Worm (Caenorhabditis elegans) whole organism, L1 larva: ENCODE data around the gene emb-5.

Source experiments
- C34B4.2 ChIP-seq: sonication (generic microtip); optimal IDR thresholded peaks from 2 replicates; lab custom pipeline; 2017; ENCODE audit warnings: mild to moderate bottlenecking, missing genetic modification characterization, missing compliant biosample characterization
- F16B12.6 ChIP-seq: fragments of 150-350 bp; optimal IDR thresholded peaks from 2 replicates; lab custom pipeline; 2014; ENCODE audit warnings: missing biosample characterization, missing genetic modification characterization
- Y116A8C.19 ChIP-seq: sonication (generic microtip); optimal IDR thresholded peaks from 2 replicates; lab custom pipeline; 2016; ENCODE audit warnings: missing compliant biosample characterization, missing genetic modification characterization, borderline replicate concordance
- alr-1 ChIP-seq: fragments of 200-800 bp; sonication (Bioruptor generic); optimal IDR thresholded peaks from 2 replicates; lab custom pipeline; 2018; ENCODE audit warnings: borderline replicate concordance, mild to moderate bottlenecking, missing genetic modification characterization, missing compliant biosample characterization
- blmp-1 ChIP-seq: fragments of 150-350 bp; optimal IDR thresholded peaks from 2 replicates; lab custom pipeline; 2014; ENCODE audit warnings: missing biosample characterization, missing genetic modification characterization
- ceh-82 ChIP-seq, 3 experiments: fragments of 150-350 bp in 1 of 3; sonication (generic microtip) in 2 of 3; optimal IDR thresholded peaks; 2 replicates each; lab custom pipeline; 2014 to 2017; ENCODE audit warnings: missing biosample characterization in 3 of 3, missing genetic modification characterization in 3 of 3
- ceh-90 ChIP-seq: sonication (generic microtip); optimal IDR thresholded peaks from 2 replicates; lab custom pipeline; 2016; ENCODE audit warnings: missing genetic modification characterization, missing compliant biosample characterization
- dpl-1 ChIP-seq, 3 experiments: fragments of 150-350 bp in 2 of 3; sonication (generic microtip) in 1 of 3; optimal IDR thresholded peaks; 2 replicates each; lab custom pipeline; 2014 to 2017; ENCODE audit warnings: missing biosample characterization in 3 of 3, missing genetic modification characterization in 3 of 3, missing genetic modification reagents in 3 of 3
- efl-1 ChIP-seq, 4 experiments: fragments of 150-350 bp; optimal IDR thresholded peaks in 3 of 4; peaks in 1 of 4; 1 replicate in 1 of 4; 2 replicates in 3 of 4; lab custom pipeline; 2014; ENCODE audit warnings: missing biosample characterization in 2 of 4, missing genetic modification characterization in 2 of 4, missing genetic modification reagents in 2 of 4
- elt-3 ChIP-seq, 6 experiments: fragments of 150-350 bp in 1 of 6; sonication (generic microtip); optimal IDR thresholded peaks; 2 replicates each; lab custom pipeline; 2017 to 2018; ENCODE audit warnings: missing biosample characterization in 6 of 6, missing genetic modification characterization in 6 of 6, inconsistent platforms in 1 of 6
- ets-5 ChIP-seq: fragments of 200-800 bp; sonication (Bioruptor generic); IDR thresholded peaks from 2 replicates; pipeline ENCODE4 v1.3.6; 2022; ENCODE audit warnings: missing genetic modification characterization, missing compliant biosample characterization
- fkh-10 ChIP-seq: sonication (generic microtip); optimal IDR thresholded peaks from 2 replicates; lab custom pipeline; 2017; ENCODE audit warnings: missing biosample characterization, missing genetic modification reagents, missing genetic modification characterization
- fkh-4 ChIP-seq: sonication (generic microtip); optimal IDR thresholded peaks from 2 replicates; lab custom pipeline; 2016; ENCODE audit warnings: missing compliant biosample characterization, missing genetic modification characterization, borderline replicate concordance
- fkh-8 ChIP-seq: sonication (generic microtip); optimal IDR thresholded peaks from 2 replicates; lab custom pipeline; 2016; ENCODE audit warnings: mild to moderate bottlenecking, missing genetic modification characterization, missing compliant biosample characterization
- fos-1 ChIP-seq: fragments of 150-350 bp; optimal IDR thresholded peaks from 2 replicates; lab custom pipeline; 2014; ENCODE audit warnings: missing biosample characterization, missing genetic modification characterization
- isw-1 ChIP-seq: fragments of 200-800 bp; sonication (Bioruptor generic); IDR thresholded peaks from 2 replicates; pipeline ENCODE4 v1.3.6; 2022; ENCODE audit warnings: missing genetic modification characterization, missing compliant biosample characterization
- jun-1 ChIP-seq: fragments of 150-350 bp; optimal IDR thresholded peaks from 2 replicates; lab custom pipeline; 2014; ENCODE audit warnings: missing biosample characterization, missing genetic modification reagents, missing genetic modification characterization
- lin-35 ChIP-seq, 2 experiments: fragments of 150-350 bp; optimal IDR thresholded peaks; 2 replicates each; lab custom pipeline; 2014; ENCODE audit warnings: missing biosample characterization in 2 of 2, missing genetic modification characterization in 2 of 2, missing genetic modification reagents in 2 of 2
- lir-3 ChIP-seq: sonication (generic microtip); optimal IDR thresholded peaks from 2 replicates; lab custom pipeline; 2016; ENCODE audit warnings: mild to moderate bottlenecking, missing genetic modification characterization, moderate library complexity, missing compliant biosample characterization; ENCODE audit not compliant: poor library complexity
- lsy-2 ChIP-seq, 2 experiments: fragments of 150-350 bp; optimal IDR thresholded peaks; 2 replicates each; lab custom pipeline; 2014; ENCODE audit warnings: missing biosample characterization in 2 of 2, missing genetic modification characterization in 2 of 2
- mab-9 ChIP-seq: fragments of 200-800 bp; sonication (Bioruptor generic); IDR thresholded peaks from 2 replicates; pipeline ENCODE4 v1.3.6; 2022; ENCODE audit warnings: missing genetic modification reagents, missing genetic modification characterization, missing compliant biosample characterization
- mef-2 ChIP-seq: fragments of 150-350 bp; optimal IDR thresholded peaks from 2 replicates; lab custom pipeline; 2014; ENCODE audit warnings: missing biosample characterization, missing genetic modification characterization
- mep-1 ChIP-seq: fragments of 150-350 bp; optimal IDR thresholded peaks from 2 replicates; lab custom pipeline; 2014; ENCODE audit warnings: missing biosample characterization, missing genetic modification characterization
- nhr-19 ChIP-seq: fragments of 200-800 bp; sonication (Bioruptor generic); conservative IDR thresholded peaks from 2 replicates; pipeline ENCODE4 v1.3.6; 2022; ENCODE audit warnings: missing genetic modification characterization, missing compliant biosample characterization
- nhr-20 ChIP-seq: sonication (generic microtip); optimal IDR thresholded peaks from 2 replicates; lab custom pipeline; 2016; ENCODE audit warnings: mild to moderate bottlenecking, missing genetic modification characterization, missing compliant biosample characterization
- nhr-28 ChIP-seq: fragments of 150-350 bp; optimal IDR thresholded peaks from 2 replicates; lab custom pipeline; 2014; ENCODE audit warnings: missing biosample characterization, missing genetic modification characterization
- nhr-47 ChIP-seq: sonication (generic microtip); optimal IDR thresholded peaks from 2 replicates; lab custom pipeline; 2016; ENCODE audit warnings: mild to moderate bottlenecking, missing genetic modification characterization, moderate library complexity, missing compliant biosample characterization
- nhr-71 ChIP-seq: sonication (generic microtip); optimal IDR thresholded peaks from 2 replicates; lab custom pipeline; 2016; ENCODE audit warnings: mild to moderate bottlenecking, missing genetic modification characterization, moderate library complexity, missing compliant biosample characterization
- nhr-77 ChIP-seq: fragments of 150-350 bp; optimal IDR thresholded peaks from 2 replicates; lab custom pipeline; 2014; ENCODE audit warnings: missing biosample characterization, missing genetic modification characterization
- nhr-84 ChIP-seq: sonication (generic microtip); optimal IDR thresholded peaks from 2 replicates; lab custom pipeline; 2017; ENCODE audit warnings: missing biosample characterization, missing genetic modification characterization
- nhr-85 ChIP-seq: sonication (generic microtip); peaks from one replicate; lab custom pipeline; 2016; ENCODE audit warnings: missing genetic modification characterization, inconsistent platforms, missing compliant biosample characterization
- nhr-90 ChIP-seq: sonication (generic microtip); optimal IDR thresholded peaks from 2 replicates; lab custom pipeline; 2016; ENCODE audit warnings: mild to moderate bottlenecking, missing genetic modification characterization, missing compliant biosample characterization; ENCODE audit not compliant: poor library complexity
- pqm-1 ChIP-seq: sonication (generic microtip); optimal IDR thresholded peaks from 3 replicates; lab custom pipeline; 2017; ENCODE audit warnings: missing biosample characterization, missing genetic modification characterization
- rnt-1 ChIP-seq: sonication (generic microtip); optimal IDR thresholded peaks from 2 replicates; lab custom pipeline; 2016; ENCODE audit warnings: mild to moderate bottlenecking, missing genetic modification characterization, moderate library complexity, missing compliant biosample characterization
- skn-1 ChIP-seq: fragments of 150-350 bp; optimal IDR thresholded peaks from 2 replicates; lab custom pipeline; 2014; ENCODE audit warnings: missing biosample characterization, missing genetic modification characterization
- snpc-4 ChIP-seq: fragments of 150-350 bp; optimal IDR thresholded peaks from 2 replicates; lab custom pipeline; 2014; ENCODE audit warnings: missing biosample characterization, missing genetic modification characterization
- snu-23 ChIP-seq: sonication (generic microtip); optimal IDR thresholded peaks from 2 replicates; lab custom pipeline; 2016; ENCODE audit warnings: missing genetic modification characterization, missing compliant biosample characterization
- sptf-1 ChIP-seq: fragments of 150-350 bp; optimal IDR thresholded peaks from 2 replicates; lab custom pipeline; 2014; ENCODE audit warnings: missing biosample characterization, missing genetic modification characterization
- swsn-7 ChIP-seq: sonication (generic microtip); optimal IDR thresholded peaks from 2 replicates; lab custom pipeline; 2016; ENCODE audit warnings: missing genetic modification characterization, missing compliant biosample characterization
- tbx-2 ChIP-seq: sonication (generic microtip); optimal IDR thresholded peaks from 2 replicates; lab custom pipeline; 2016; ENCODE audit warnings: missing genetic modification characterization, missing compliant biosample characterization
- unc-130 ChIP-seq: fragments of 150-350 bp; optimal IDR thresholded peaks from 2 replicates; lab custom pipeline; 2017; ENCODE audit warnings: missing biosample characterization, missing genetic modification characterization, inconsistent platforms
- unc-62 ChIP-seq: fragments of 150-350 bp; optimal IDR thresholded peaks from 2 replicates; lab custom pipeline; 2014; ENCODE audit warnings: missing biosample characterization, missing genetic modification reagents, missing genetic modification characterization
- unc-98 ChIP-seq: fragments of 200-800 bp; sonication (Bioruptor generic); IDR thresholded peaks from 2 replicates; pipeline ENCODE4 v1.3.6; 2022; ENCODE audit warnings: missing genetic modification characterization, missing compliant biosample characterization
- xbp-1 ChIP-seq: sonication (generic microtip); optimal IDR thresholded peaks from 2 replicates; lab custom pipeline; 2016; ENCODE audit warnings: missing genetic modification characterization, missing compliant biosample characterization
- zip-4 ChIP-seq: fragments of 200-800 bp; sonication (Bioruptor generic); optimal IDR thresholded peaks from 2 replicates; lab custom pipeline; 2018; ENCODE audit warnings: mild to moderate bottlenecking, missing genetic modification characterization, moderate library complexity, missing compliant biosample characterization

Gene emb-5

DNA sequence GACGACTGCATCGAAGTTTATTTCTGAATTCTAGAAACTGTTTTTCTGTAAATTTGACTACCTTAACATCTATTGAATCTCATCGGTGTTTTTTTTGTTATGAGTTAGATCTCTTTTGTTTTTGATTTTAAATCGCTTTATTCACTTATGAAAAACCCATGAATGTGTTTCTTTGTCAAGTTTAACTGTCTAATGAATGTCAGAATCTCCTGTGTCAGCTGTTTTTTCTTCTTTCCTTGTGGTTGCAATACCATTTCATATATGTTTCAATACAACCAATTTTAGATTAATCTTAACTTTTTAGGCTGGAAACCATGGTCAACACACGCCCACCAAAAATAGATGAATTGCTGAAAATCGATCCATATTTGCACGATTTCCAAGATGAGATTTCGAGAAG is 25.4 kb downstream of the emb-5 start, which contains the start of gene T04A8.7:
Gene T04A8.7 (plus strand): TSS at position 301 of the 400 bp plus-strand sequence.
- no peak for TF ChIP-seq ceh-82 (tag; optimal IDR thresholded peaks at IDR 0.05; lab: Kevin White, UChicago)
- no peak for TF ChIP-seq ets-5 (GFP tag; lab: Robert Waterston, UW)
- no peak for TF ChIP-seq Y116A8C.19 (tag; lab: Kevin White, UChicago)
- TF ChIP-seq nhr-47 (tag; lab: Kevin White, UChicago) = no peak
- no peak for TF ChIP-seq efl-1 (optimal IDR thresholded peaks at IDR 0.05; lab: Kevin White, UChicago)
- no peak for TF ChIP-seq efl-1 (GFP tag; optimal IDR thresholded peaks at IDR 0.05 in 1 of 2; lab: Kevin White, UChicago)
- TF ChIP-seq lin-35 (GFP tag; optimal IDR thresholded peaks at IDR 0.05; lab: Kevin White, UChicago) = no peak
- TF ChIP-seq nhr-90 (tag; lab: Kevin White, UChicago) = no peak
- no peak for TF ChIP-seq fos-1 (tag; lab: Kevin White, UChicago)

DNA sequence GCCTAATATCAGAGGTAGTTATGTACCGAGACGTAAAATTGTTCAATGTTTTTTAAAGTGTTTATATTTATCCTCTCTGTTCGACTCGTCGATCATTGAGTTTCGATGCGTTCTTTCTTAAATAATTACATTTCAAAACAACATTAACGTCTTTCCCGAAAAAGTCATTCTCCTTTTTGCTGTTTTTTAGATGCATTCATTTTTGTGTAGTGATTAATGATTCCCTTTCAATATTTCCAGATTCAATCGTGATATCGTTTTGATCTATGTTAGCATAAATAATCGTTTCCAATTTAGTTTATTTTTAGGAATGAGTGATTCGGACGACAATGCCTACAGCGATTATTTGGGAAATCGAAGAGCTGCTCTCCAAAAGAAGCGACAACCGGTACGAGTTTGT is 26.8 kb downstream of the emb-5 start, which contains the start of gene T04A8.8:
Gene T04A8.8 (plus strand): TSS at position 301 of the 400 bp plus-strand sequence.
- TF ChIP-seq tbx-2 (tag; lab: Kevin White, UChicago) (no peak), blmp-1 (tag; lab: Kevin White, UChicago) (no peak), ets-5 (GFP tag; lab: Robert Waterston, UW) (no peak), unc-62 (GFP tag; lab: Kevin White, UChicago) (no peak), alr-1 (no peak), dpl-1 (GFP tag; optimal IDR thresholded peaks at IDR 0.05; lab: Kevin White, UChicago) (no peak), swsn-7 (tag; lab: Kevin White, UChicago) (no peak), lin-35 (GFP tag; optimal IDR thresholded peaks at IDR 0.05; lab: Kevin White, UChicago) (no peak), isw-1 (GFP tag; lab: Robert Waterston, UW) (no peak), pqm-1 (tag; lab: Kevin White, UChicago) (no peak), F16B12.6 (tag; lab: Kevin White, UChicago) (no peak), nhr-84 (tag; lab: Kevin White, UChicago) (no peak), skn-1 (no peak), rnt-1 (no peak), mep-1 (tag; lab: Kevin White, UChicago) (no peak), fos-1 (tag; lab: Kevin White, UChicago) (no peak), fkh-4 (tag; lab: Kevin White, UChicago) (no peak), mab-9 (GFP tag; lab: Robert Waterston, UW) (no peak)

DNA sequence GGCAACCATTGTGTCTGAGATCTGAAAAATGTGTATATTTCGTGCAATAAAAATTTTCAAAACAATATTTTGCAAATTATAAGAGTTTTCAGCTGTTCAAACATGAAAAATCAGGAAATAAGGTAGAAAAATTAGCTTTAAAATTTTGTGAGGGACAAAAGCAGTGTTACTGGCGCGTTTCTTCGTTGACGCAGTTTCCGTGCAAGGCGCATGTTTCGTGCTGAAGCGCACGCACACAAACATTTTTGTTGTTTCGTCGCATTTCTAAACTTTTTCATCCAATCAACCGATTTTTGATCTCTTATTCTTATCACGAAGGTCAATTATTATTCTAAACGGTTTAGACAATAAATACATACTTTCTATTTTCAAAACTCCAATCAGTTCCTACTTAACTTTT is 27.2 kb downstream of the emb-5 start, which contains the start of gene nifk-1:
Gene nifk-1 (minus strand): TSS at position 27 of the 400 bp plus-strand sequence.
- TF ChIP-seq nhr-20 (tag; lab: Kevin White, UChicago) = peak; percentile 65
- TF ChIP-seq unc-130 (tag; lab: Kevin White, UChicago) = peak; percentile 49
- peak; percentile 37 for TF ChIP-seq tbx-2 (tag; lab: Kevin White, UChicago)
- TF ChIP-seq C34B4.2 (tag; lab: Kevin White, UChicago) = no peak
- TF ChIP-seq rnt-1 = peak; percentile 67
- TF ChIP-seq blmp-1 (tag; lab: Kevin White, UChicago) = peak; percentile 29
- TF ChIP-seq ceh-82 (tag; optimal IDR thresholded peaks at IDR 0.05; lab: Kevin White, UChicago) = peak; percentile 23 to 59 (median 43)
- no peak for TF ChIP-seq sptf-1 (tag; lab: Kevin White, UChicago)
- no peak for TF ChIP-seq zip-4 (GFP tag; lab: Kevin White, UChicago)
- peak; percentile 71 to 83 (median 80) for TF ChIP-seq dpl-1 (GFP tag; optimal IDR thresholded peaks at IDR 0.05; lab: Kevin White, UChicago)
- TF ChIP-seq ceh-90 (tag; lab: Kevin White, UChicago) = no peak
- TF ChIP-seq efl-1 (optimal IDR thresholded peaks at IDR 0.05; lab: Kevin White, UChicago) = peak; percentile 66 to 78
- peak; percentile 75 to 94 for TF ChIP-seq efl-1 (GFP tag; optimal IDR thresholded peaks at IDR 0.05 in 1 of 2; lab: Kevin White, UChicago)
- TF ChIP-seq lir-3 (tag; lab: Kevin White, UChicago) = no peak
- TF ChIP-seq nhr-71 (tag; lab: Kevin White, UChicago) = peak; percentile 73
- no peak for TF ChIP-seq unc-98 (GFP tag; lab: Robert Waterston, UW)
- TF ChIP-seq fkh-10 (GFP tag; lab: Kevin White, UChicago) = peak; percentile 10
- peak; percentile 59 for TF ChIP-seq nhr-19 (GFP tag; lab: Robert Waterston, UW)
- no peak for TF ChIP-seq nhr-28
- TF ChIP-seq nhr-90 (tag; lab: Kevin White, UChicago) = peak; percentile 51
- peak; percentile 21 for TF ChIP-seq jun-1 (tag; lab: Kevin White, UChicago)
- peak; percentile 12 for TF ChIP-seq fkh-8 (tag; lab: Kevin White, UChicago)
- TF ChIP-seq elt-3 (tag; optimal IDR thresholded peaks at IDR 0.05; lab: Kevin White, UChicago) = peak in 2 of 6 experiments; percentile 55 to 81
- TF ChIP-seq lsy-2 (tag; optimal IDR thresholded peaks at IDR 0.05; lab: Kevin White, UChicago) = peak; percentile 75 to 84
- TF ChIP-seq lin-35 (GFP tag; optimal IDR thresholded peaks at IDR 0.05; lab: Kevin White, UChicago) = peak; percentile 75 to 86
- peak; percentile 48 for TF ChIP-seq xbp-1 (tag; lab: Kevin White, UChicago)
- peak; percentile 83 for TF ChIP-seq nhr-85 (tag; lab: Kevin White, UChicago)
- peak; percentile 61 for TF ChIP-seq snu-23 (GFP tag; lab: Kevin White, UChicago)
- no peak for TF ChIP-seq mef-2
- TF ChIP-seq snpc-4 (tag; lab: Kevin White, UChicago) = peak; percentile 15
- peak; percentile 68 for TF ChIP-seq mep-1 (tag; lab: Kevin White, UChicago)
- peak; percentile 9 for TF ChIP-seq nhr-77 (tag; lab: Kevin White, UChicago)
- peak; percentile 10 for TF ChIP-seq fos-1 (tag; lab: Kevin White, UChicago)
- peak; percentile 37 for TF ChIP-seq swsn-7 (tag; lab: Kevin White, UChicago)
- peak; percentile 28 for TF ChIP-seq skn-1
